Fruit fly (Drosophila melanogaster): ENCODE measurements around the gene CG14292.

The CG14292 gene

DNA sequence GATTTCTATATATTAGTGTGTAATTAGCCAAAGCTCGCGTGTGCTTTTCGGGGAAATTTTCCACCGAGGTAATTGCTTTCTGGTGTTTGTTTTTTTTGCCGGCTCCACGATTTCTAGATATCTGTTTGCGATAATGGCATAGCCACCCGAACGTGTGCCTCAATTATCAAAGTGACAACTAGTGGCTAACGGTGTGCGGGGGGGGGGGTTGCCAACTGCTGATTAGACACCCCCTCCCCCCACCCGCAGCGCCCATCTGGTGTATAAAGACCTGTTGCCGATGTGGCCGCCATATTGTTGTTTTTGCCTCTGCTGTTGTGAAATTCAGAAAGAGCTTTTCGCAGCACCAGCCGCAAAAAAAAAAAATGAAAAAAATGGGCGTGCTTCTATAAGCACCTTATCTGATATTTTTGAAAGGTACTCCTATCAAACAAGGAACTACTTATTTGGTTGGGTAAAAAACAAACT is 13.5 kb upstream of the CG14292 start (continued):
- TF ChIP-seq CG18764 (GFP tag; optimal IDR thresholded peaks at IDR 0.05) (no peak), MTF-1 (GFP tag; optimal IDR thresholded peaks at IDR 0.05; ENCODE audit: borderline replicate concordance) (no peak), CG32767 (GFP tag; IDR thresholded peaks at IDR 0.05) (peak; percentile 10; the same call in 1 of the 2 replicates), CG2875 (GFP tag; optimal IDR thresholded peaks at IDR 0.05) (no peak), CG3065 (GFP tag; optimal IDR thresholded peaks at IDR 0.05) (no peak), CG6654 (GFP tag; optimal IDR thresholded peaks at IDR 0.05) (no peak), CG14710 (tag; optimal IDR thresholded peaks at IDR 0.05) (no peak), hth (optimal IDR thresholded peaks at IDR 0.05) (no peak), B-H1 (GFP tag; IDR thresholded peaks at IDR 0.05) (no peak), CG16863 (GFP tag; optimal IDR thresholded peaks at IDR 0.05) (peak; percentile 4), croc (GFP tag; conservative IDR thresholded peaks at IDR 0.05) (no peak), CG7745 (tag; optimal IDR thresholded peaks at IDR 0.05) (no peak), Doc3 (GFP tag; IDR thresholded peaks at IDR 0.05; ENCODE audit: partially characterized antibody) (no peak), CG16813 (GFP tag; IDR thresholded peaks at IDR 0.05; ENCODE audit: partially characterized antibody) (no peak), Adf1 (GFP tag; IDR thresholded peaks at IDR 0.05) (0 out of 2 replicates have a peak, but pooled peaks have one; percentile 40), CG11723 (GFP tag; optimal IDR thresholded peaks at IDR 0.05) (no peak), CG9727 (GFP tag; optimal IDR thresholded peaks at IDR 0.05) (peak; percentile 49), Aef1 (GFP tag; IDR thresholded peaks at IDR 0.05) (peak; percentile 43; the same call in 2 of the 3 replicates), CG14667 (GFP tag; IDR thresholded peaks at IDR 0.05) (no peak), da (GFP tag; optimal IDR thresholded peaks at IDR 0.05) (peak; percentile 63), CG7372 (GFP tag; IDR thresholded peaks at IDR 0.05) (no peak), klu (GFP tag; IDR thresholded peaks at IDR 0.05) (no peak), sna (GFP tag; IDR thresholded peaks at IDR 0.05; ENCODE audit: partially characterized antibody) (no peak), CG10543 (GFP tag; optimal IDR thresholded peaks at IDR 0.05) (peak; percentile 93), az2 (GFP tag; optimal IDR thresholded peaks at IDR 0.05) (no peak), CG1832 (GFP tag; optimal IDR thresholded peaks at IDR 0.05) (no peak), Oli (tag; optimal IDR thresholded peaks at IDR 0.05) (no peak), sug (tag; optimal IDR thresholded peaks at IDR 0.05) (peak; percentile 95), CG1647 (GFP tag; optimal IDR thresholded peaks at IDR 0.05) (no peak), CG34376 (GFP tag; optimal IDR thresholded peaks at IDR 0.05) (peak; percentile 97), chn (GFP tag; optimal IDR thresholded peaks at IDR 0.05) (no peak), CG2116 (GFP tag; optimal IDR thresholded peaks at IDR 0.05) (no peak), Usf (GFP tag; optimal IDR thresholded peaks at IDR 0.05) (no peak), CG6854 (GFP tag; optimal IDR thresholded peaks at IDR 0.05) (peak; percentile 22), GATAe (GFP tag; conservative IDR thresholded peaks at IDR 0.05) (peak; percentile 98), oc (tag; optimal IDR thresholded peaks at IDR 0.05) (no peak), sob (GFP tag; IDR thresholded peaks at IDR 0.05) (0 out of 2 replicates have a peak, but pooled peaks have one; percentile 13), Lhr (GFP tag; optimal IDR thresholded peaks at IDR 0.05) (no peak), Awh (GFP tag; IDR thresholded peaks at IDR 0.05) (peak; percentile 62; the same call in 1 of the 2 replicates), Rx (GFP tag; IDR thresholded peaks at IDR 0.05) (no peak), ewg (GFP tag; optimal IDR thresholded peaks at IDR 0.05) (no peak), bab2 (GFP tag; optimal IDR thresholded peaks at IDR 0.05) (no peak), zfh2 (GFP tag; optimal IDR thresholded peaks at IDR 0.05) (peak; percentile 22), ind (GFP tag; optimal IDR thresholded peaks at IDR 0.05) (no peak), CG3407 (GFP tag; optimal IDR thresholded peaks at IDR 0.05) (no peak), CG8944 (GFP tag; optimal IDR thresholded peaks at IDR 0.05) (no peak), CG8478 (optimal IDR thresholded peaks at IDR 0.05) (no peak), exex (tag; optimal IDR thresholded peaks at IDR 0.05) (peak; percentile 99), CG14965 (GFP tag; optimal IDR thresholded peaks at IDR 0.05; ENCODE audit: borderline replicate concordance) (no peak), CG10462 (GFP tag; optimal IDR thresholded peaks at IDR 0.05) (no peak), Sry-β (GFP tag; optimal IDR thresholded peaks at IDR 0.05) (no peak), CG16779 (GFP tag; IDR thresholded peaks at IDR 0.05) (no peak)
